Worm (Caenorhabditis elegans): Measurements from ENCODE around the gene M05D6.2.

The M05D6.2 gene

ce11 chrII:8467809-8468208 is at the start of gene M05D6.2:
M05D6.2 (plus strand) TSS chrII:8468109.
- no peak for TF ChIP-seq nhr-11 (tag; optimal IDR thresholded peaks at IDR 0.05)
- no peak for TF ChIP-seq tbx-2 (tag; optimal IDR thresholded peaks at IDR 0.05)
- TF ChIP-seq elt-2 (tag; optimal IDR thresholded peaks at IDR 0.05), result no peak
- no peak for TF ChIP-seq mdl-1 (tag; optimal IDR thresholded peaks at IDR 0.05)
- no peak for TF ChIP-seq unc-62 (GFP tag; optimal IDR thresholded peaks at IDR 0.05)

- TF ChIP-seq elt-1 (tag; optimal IDR thresholded peaks at IDR 0.05) (peak; percentile 89), ztf-4 (tag; optimal IDR thresholded peaks at IDR 0.05) (peak; percentile 76), tbx-2 (tag; optimal IDR thresholded peaks at IDR 0.05) (no peak), sea-2 (GFP tag; optimal IDR thresholded peaks at IDR 0.05) (no peak), nfya-1 (tag; optimal IDR thresholded peaks at IDR 0.05; ENCODE audit: insufficient read depth) (no peak)
Observed at ce11 chrII:8419015-8419414, 48.9 kb upstream of the M05D6.2 start.

ce11 chrII:8419798-8420197 is 48.1 kb upstream of the M05D6.2 start, which contains the start of gene F14E5.8:
F14E5.8 (plus strand) TSS chrII:8420098.
- TF ChIP-seq elt-1 (tag; optimal IDR thresholded peaks at IDR 0.05), result peak; percentile 4

ce11 chrII:8420775-8421388 is 47.0 kb upstream of the M05D6.2 start:
- TF ChIP-seq nfya-1 (tag; optimal IDR thresholded peaks at IDR 0.05; ENCODE audit: insufficient read depth), result no peak
- no peak for TF ChIP-seq elt-3 (tag; optimal IDR thresholded peaks at IDR 0.05)
- no peak for TF ChIP-seq nhr-23 (tag; optimal IDR thresholded peaks at IDR 0.05)
- peak; percentile 43 for TF ChIP-seq ztf-4 (tag; optimal IDR thresholded peaks at IDR 0.05)
- no peak for TF ChIP-seq pha-4 (tag; optimal IDR thresholded peaks at IDR 0.05)
- TF ChIP-seq egl-5 (tag; optimal IDR thresholded peaks at IDR 0.05), result no peak
- no peak for TF ChIP-seq fkh-2 (tag; optimal IDR thresholded peaks at IDR 0.05)
- peak; percentile 89 for TF ChIP-seq elt-1 (tag; optimal IDR thresholded peaks at IDR 0.05)
- no peak for TF ChIP-seq ztf-11 (tag; optimal IDR thresholded peaks at IDR 0.05)
- TF ChIP-seq lin-39 (tag; optimal IDR thresholded peaks at IDR 0.05), result no peak
- no peak for TF ChIP-seq ZK546.5 (tag; optimal IDR thresholded peaks at IDR 0.05)
- no peak for TF ChIP-seq nhr-43 (tag; optimal IDR thresholded peaks at IDR 0.05; ENCODE audit: poor library complexity, severe bottlenecking)
- TF ChIP-seq nhr-237 (tag; optimal IDR thresholded peaks at IDR 0.05), result no peak
- TF ChIP-seq aly-2 (tag; optimal IDR thresholded peaks at IDR 0.05), result no peak

- no peak for TF ChIP-seq tbx-2 (tag; optimal IDR thresholded peaks at IDR 0.05)
- no peak for TF ChIP-seq nhr-67 (tag; optimal IDR thresholded peaks at IDR 0.05)
- TF ChIP-seq mml-1 (tag; optimal IDR thresholded peaks at IDR 0.05), result no peak
- no peak for TF ChIP-seq ZK546.5 (tag; optimal IDR thresholded peaks at IDR 0.05)
- no peak for TF ChIP-seq nfya-1 (tag; optimal IDR thresholded peaks at IDR 0.05; ENCODE audit: insufficient read depth)
- no peak for TF ChIP-seq nhr-12 (tag; optimal IDR thresholded peaks at IDR 0.05)
- TF ChIP-seq fkh-2 (tag; optimal IDR thresholded peaks at IDR 0.05), result no peak
- no peak for TF ChIP-seq egl-5 (tag; optimal IDR thresholded peaks at IDR 0.05)
Observed at ce11 chrII:8428758-8428946, 39.3 kb upstream of the M05D6.2 start, which contains the start of gene F14E5.2. F14E5.2 (minus strand) TSS chrII:8428858.

ce11 chrII:8428947-8429919 is 38.7 kb upstream of the M05D6.2 start:
- TF ChIP-seq nhr-23 (tag; optimal IDR thresholded peaks at IDR 0.05) (peak; percentile 53), nhr-25 (tag; optimal IDR thresholded peaks at IDR 0.05) (peak; percentile 39), nfya-1 (tag; optimal IDR thresholded peaks at IDR 0.05; ENCODE audit: insufficient read depth) (peak; percentile 32), pha-4 (tag; optimal IDR thresholded peaks at IDR 0.05) (peak; percentile 38), egl-27 (tag; optimal IDR thresholded peaks at IDR 0.05) (no peak), ceh-16 (tag; optimal IDR thresholded peaks at IDR 0.05) (no peak), elt-1 (tag; optimal IDR thresholded peaks at IDR 0.05) (no peak)

ce11 chrII:8431954-8432353 is 36.0 kb upstream of the M05D6.2 start, which contains the start of gene acp-2:
acp-2 (minus strand) TSS chrII:8432054.
- no peak for TF ChIP-seq egl-5 (tag; optimal IDR thresholded peaks at IDR 0.05)
- no peak for TF ChIP-seq nhr-23 (tag; optimal IDR thresholded peaks at IDR 0.05)
- TF ChIP-seq ceh-16 (tag; optimal IDR thresholded peaks at IDR 0.05), result no peak
- no peak for TF ChIP-seq snpc-4 (tag; optimal IDR thresholded peaks at IDR 0.05)
- TF ChIP-seq zag-1 (tag; optimal IDR thresholded peaks at IDR 0.05), result no peak
- TF ChIP-seq fkh-2 (tag; optimal IDR thresholded peaks at IDR 0.05), result no peak
- no peak for TF ChIP-seq unc-62 (GFP tag; optimal IDR thresholded peaks at IDR 0.05)
- no peak for TF ChIP-seq pqm-1 (tag; optimal IDR thresholded peaks at IDR 0.05)
- no peak for TF ChIP-seq ztf-4 (tag; optimal IDR thresholded peaks at IDR 0.05)
- TF ChIP-seq hmg-11 (tag; optimal IDR thresholded peaks at IDR 0.05), result no peak
- TF ChIP-seq tbx-2 (tag; optimal IDR thresholded peaks at IDR 0.05), result no peak
- no peak for TF ChIP-seq elt-1 (tag; optimal IDR thresholded peaks at IDR 0.05)
- no peak for TF ChIP-seq nhr-11 (tag; optimal IDR thresholded peaks at IDR 0.05)
- no peak for TF ChIP-seq lin-39 (tag; optimal IDR thresholded peaks at IDR 0.05)
- no peak for TF ChIP-seq ama-1 (optimal IDR thresholded peaks at IDR 0.05)
- no peak for TF ChIP-seq fkh-10 (GFP tag; optimal IDR thresholded peaks at IDR 0.05)
